Worm (Caenorhabditis elegans) whole organism, L4 larva: Measurements from ENCODE around the gene C39F7.5.

Source experiments
- D1046.2 ChIP-seq: fragments of 200-800 bp; sonication (Bioruptor generic); IDR thresholded peaks from 2 replicates; pipeline ENCODE4 v1.3.6; 2022; ENCODE audit warnings: missing genetic modification characterization, missing compliant biosample characterization
- aha-1 ChIP-seq: fragments of 150-350 bp; peaks from one replicate; lab custom pipeline; 2014; ENCODE audit warnings: missing biosample characterization, missing genetic modification characterization
- ces-1 ChIP-seq: fragments of 150-350 bp; sonication (generic microtip); optimal IDR thresholded peaks from 4 replicates; lab custom pipeline; 2014; ENCODE audit warnings: missing biosample characterization, missing genetic modification reagents, missing genetic modification characterization
- cey-2 ChIP-seq: sonication (generic microtip); optimal IDR thresholded peaks from 3 replicates; lab custom pipeline; 2017; ENCODE audit warnings: missing genetic modification characterization, mild to moderate bottlenecking, missing compliant biosample characterization, antibody characterized with exemption, borderline replicate concordance; ENCODE audit not compliant: insufficient read depth
- lsy-2 ChIP-seq, 2 experiments: fragments of 150-350 bp in 1 of 2; sonication (generic microtip) in 1 of 2; optimal IDR thresholded peaks; 2 replicates each; lab custom pipeline; 2014 to 2017; ENCODE audit warnings: missing biosample characterization in 2 of 2, missing genetic modification characterization in 2 of 2
- nhr-10 ChIP-seq: fragments of 150-350 bp; optimal IDR thresholded peaks from 2 replicates; lab custom pipeline; 2014; ENCODE audit warnings: missing biosample characterization, missing genetic modification characterization
- nhr-25 ChIP-seq: sonication (generic microtip); optimal IDR thresholded peaks from 2 replicates; lab custom pipeline; 2017; ENCODE audit warnings: missing genetic modification characterization, mild to moderate bottlenecking, missing compliant biosample characterization, antibody characterized with exemption, moderate library complexity, borderline replicate concordance; ENCODE audit not compliant: insufficient read depth
- snpc-1.2 ChIP-seq: fragments of 200-800 bp; sonication (Bioruptor generic); IDR thresholded peaks from 2 replicates; pipeline ENCODE4 v1.3.6; 2022; ENCODE audit warnings: missing genetic modification reagents, missing genetic modification characterization, missing compliant biosample characterization
- spr-3 ChIP-seq: fragments of 200-800 bp; sonication (Bioruptor generic); optimal IDR thresholded peaks from 2 replicates; lab custom pipeline; 2018; ENCODE audit warnings: mild to moderate bottlenecking, missing genetic modification characterization, missing compliant biosample characterization

The C39F7.5 gene

DNA sequence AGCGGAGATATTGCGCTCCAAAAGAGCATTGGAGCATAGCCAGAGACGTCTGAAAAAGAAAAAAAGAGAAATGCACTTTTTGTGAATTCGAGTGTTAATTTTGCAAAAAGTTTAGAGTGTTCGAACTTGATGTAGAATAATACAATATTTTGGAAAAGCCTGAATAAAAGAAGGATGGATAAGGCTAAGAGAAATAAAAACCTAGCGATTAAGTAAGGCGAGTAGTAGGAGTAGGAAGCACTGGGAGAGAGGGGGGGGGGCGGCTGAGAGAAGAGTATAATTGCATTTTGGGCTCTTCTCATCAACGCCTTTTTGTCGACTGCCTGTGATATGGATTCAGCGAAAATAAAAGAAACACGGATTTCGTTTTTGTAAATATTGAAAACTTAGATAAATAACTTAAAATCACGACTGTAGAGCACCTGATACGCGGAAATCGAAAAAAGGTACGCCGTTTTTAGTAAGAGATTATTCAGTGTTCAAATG is 53.3 kb downstream of the C39F7.5 start, which contains the start of gene F16B3.3:
TSS of gene F16B3.3 (minus strand) at position 51 of the 486 bp plus-strand sequence.
- no peak for TF ChIP-seq aha-1 (tag; lab: Kevin White, UChicago)
- no peak for TF ChIP-seq spr-3 (GFP tag; lab: Kevin White, UChicago)
- no peak for TF ChIP-seq nhr-10
- TF ChIP-seq D1046.2, result no peak
- no peak for TF ChIP-seq lsy-2 (tag; optimal IDR thresholded peaks at IDR 0.05; lab: Kevin White, UChicago)
- no peak for TF ChIP-seq nhr-25 (tag; lab: Kevin White, UChicago)
- TF ChIP-seq ces-1 (GFP tag; lab: Kevin White, UChicago), result no peak
- TF ChIP-seq snpc-1.2 (GFP tag; lab: Robert Waterston, UW), result no peak
- TF ChIP-seq cey-2, result no peak
- TF ChIP-seq, all 104 proteins: peak for 0
